Worm (Caenorhabditis elegans) whole organism, dauer: ENCODE results near the gene F37A4.5.

Source experiments
- unc-62 ChIP-seq: sonication (generic microtip); optimal IDR thresholded peaks from 2 replicates; lab custom pipeline; 2017; ENCODE audit warnings: missing biosample characterization, missing genetic modification reagents, missing genetic modification characterization

F37A4.5 gene

ce11 chrIII:6731285-6731684 is 19.6 kb downstream of the F37A4.5 start:
- no peak for TF ChIP-seq unc-62

ce11 chrIII:6734420-6734819 is 22.7 kb downstream of the F37A4.5 start, which contains the start of gene Y102E9.3:
Y102E9.3 (minus strand) TSS chrIII:6734520.
- TF ChIP-seq unc-62: no peak

ce11 chrIII:6736566-6736965 is 24.9 kb downstream of the F37A4.5 start, which contains the start of gene Y102E9.6:
Y102E9.6 (minus strand) TSS chrIII:6736666.
- no peak for TF ChIP-seq unc-62

DNA sequence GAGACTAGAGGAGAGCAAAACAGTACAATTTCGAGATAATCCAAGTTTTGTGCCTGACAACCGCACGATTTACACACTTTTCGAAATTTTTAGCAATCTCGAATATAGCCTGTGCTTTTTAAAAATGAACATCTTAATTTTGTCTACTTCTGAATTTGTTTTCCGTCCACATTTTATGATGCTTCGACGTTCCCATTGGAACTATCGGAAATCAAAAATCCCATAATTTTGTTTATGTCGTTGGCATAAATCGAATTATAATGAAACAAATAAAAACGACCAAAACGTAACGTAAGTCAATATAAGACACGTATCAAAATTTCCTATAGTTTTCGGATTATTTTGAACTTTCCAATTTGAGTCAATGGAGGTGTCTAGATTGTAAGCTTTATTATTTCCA is 25.3 kb downstream of the F37A4.5 start, which contains the start of gene K07E12.2:
K07E12.2 (plus strand) TSS at position 301 of the 400 bp plus-strand sequence.
- no peak for TF ChIP-seq unc-62

ce11 chrIII:6740072-6740471 is 28.4 kb downstream of the F37A4.5 start:
- no peak for TF ChIP-seq unc-62

DNA sequence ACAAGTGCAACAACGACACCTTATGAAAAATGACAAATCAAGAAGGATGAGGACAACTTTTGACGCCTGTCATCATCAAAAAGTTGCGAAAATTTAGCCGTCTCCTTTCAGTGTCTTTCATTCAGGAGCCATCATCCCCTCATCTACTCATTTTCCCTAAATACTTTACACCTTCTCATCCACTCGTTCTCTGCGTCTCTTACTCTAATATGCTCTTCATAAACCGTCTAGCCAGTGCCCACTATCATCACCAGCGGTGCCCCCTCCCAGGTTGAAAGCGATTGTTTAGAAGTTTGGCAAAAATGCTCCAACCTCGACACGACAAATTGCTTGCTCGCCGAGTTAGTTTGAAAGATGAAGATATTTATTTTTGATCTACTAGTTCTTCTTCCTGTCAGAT is 30.9 kb downstream of the F37A4.5 start:
- no peak for TF ChIP-seq unc-62

DNA sequence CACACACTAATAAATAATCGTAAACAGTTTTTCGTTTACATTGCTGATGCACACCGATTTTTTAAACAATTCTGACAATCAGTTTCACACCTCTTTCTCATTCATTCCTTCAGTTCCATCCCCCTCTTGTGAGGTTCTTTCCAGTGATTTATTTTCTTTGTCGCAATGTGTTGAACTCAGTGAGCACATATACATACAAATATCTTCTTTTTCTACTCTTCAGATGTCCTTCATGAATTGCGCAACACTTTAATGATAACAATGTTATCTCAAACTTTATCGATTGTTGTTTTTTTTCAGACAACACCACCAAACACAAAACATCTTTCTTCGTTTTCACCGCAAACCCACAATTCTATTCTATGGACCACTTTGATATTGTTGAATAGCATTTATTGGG is 34.3 kb downstream of the F37A4.5 start, which contains the start of gene dig-1:
dig-1 (plus strand) TSS at position 301 of the 400 bp plus-strand sequence.
- TF ChIP-seq unc-62: no peak

DNA sequence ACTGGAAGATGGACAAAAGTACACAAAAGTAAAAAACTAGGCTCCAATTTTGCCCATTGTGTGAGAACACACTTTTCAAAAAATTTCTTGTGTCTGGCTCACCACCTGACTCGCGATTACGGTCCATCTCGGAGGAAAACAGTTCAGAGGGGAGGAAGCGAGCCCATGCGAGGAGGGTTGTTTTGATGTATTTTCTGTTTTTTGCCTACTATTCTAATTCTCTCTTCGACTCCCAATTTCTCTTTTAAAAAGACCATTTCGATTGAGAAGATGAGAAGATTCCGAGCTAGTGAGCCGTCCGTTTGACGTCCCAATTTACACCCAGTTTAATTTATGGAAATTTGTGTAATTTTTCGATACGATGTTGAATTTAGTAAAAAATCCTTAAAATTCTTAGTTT is 35.0 kb downstream of the F37A4.5 start:
- no peak for TF ChIP-seq unc-62

DNA sequence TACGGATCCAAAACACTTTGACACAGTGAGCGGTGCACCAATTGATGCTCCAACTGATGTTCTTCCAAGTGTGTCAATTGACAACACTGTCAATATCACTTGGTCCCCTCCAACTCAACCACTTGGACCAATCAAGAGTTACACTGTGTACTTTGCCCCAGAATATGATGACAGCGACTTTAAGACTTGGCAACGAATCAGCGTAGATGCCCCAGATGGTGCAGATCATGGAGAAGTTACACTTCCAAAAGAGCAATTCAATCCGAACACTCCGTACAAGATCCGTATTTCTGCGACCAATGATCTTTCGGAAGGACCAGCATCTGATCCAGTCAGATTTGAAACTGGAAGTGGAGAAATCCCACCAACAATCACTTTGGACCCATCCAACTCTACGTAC is 40.9 kb downstream of the F37A4.5 start:
- no peak for TF ChIP-seq unc-62

DNA sequence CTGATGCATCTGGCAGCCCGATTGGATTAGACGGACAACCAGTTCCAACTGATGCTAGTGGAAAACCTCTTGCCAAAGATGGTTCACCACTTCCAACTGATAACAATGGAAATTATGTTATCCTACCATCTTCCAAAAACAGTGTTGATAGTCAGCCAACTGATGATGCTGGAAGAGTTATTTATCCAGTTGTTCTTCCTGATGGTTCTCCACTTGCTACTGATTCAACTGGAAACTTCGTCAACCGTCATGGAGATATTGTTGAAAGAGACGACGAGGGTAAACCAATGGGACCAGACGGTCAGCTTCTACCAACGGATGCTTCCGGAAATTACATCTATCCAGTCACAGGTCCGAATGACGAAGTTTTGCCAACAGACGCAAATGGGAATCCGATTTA is 45.1 kb downstream of the F37A4.5 start:
- TF ChIP-seq unc-62: no peak
